Worm (Caenorhabditis elegans): ENCODE results near the gene dnc-2.

dnc-2 gene

DNA sequence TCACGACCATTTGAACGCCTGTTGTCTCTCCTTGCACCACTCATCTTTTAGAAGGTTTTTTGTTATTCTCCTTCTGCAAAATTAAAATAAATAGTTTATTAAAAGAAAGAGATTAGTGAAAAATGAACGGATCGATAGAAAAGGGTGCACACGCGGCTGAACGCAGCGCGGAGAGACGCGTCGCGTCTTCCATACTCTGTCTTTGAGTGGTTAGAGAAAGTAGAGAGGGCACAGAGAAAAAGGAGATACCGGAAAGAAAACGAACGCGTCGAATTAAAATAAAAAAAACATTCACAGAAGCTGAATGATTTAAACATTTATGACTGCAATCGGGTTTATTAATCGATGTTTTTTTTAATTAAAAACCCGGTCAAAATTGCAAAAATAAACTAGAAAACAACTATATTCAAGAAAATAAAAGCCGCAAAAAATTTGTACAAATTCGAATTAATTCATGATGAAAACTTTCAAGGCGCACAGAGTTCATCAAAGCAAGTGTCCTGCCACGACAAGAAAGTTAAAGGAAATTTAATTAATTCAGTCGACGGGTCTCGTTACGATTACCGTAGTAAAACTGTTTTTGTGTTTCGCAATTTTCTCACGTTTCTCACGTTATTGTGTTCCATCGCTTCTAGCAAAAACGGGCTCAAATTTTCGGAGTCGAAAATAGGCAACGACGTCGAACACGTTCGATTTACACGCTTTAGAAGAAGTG lies 32.8 kb upstream of the dnc-2 start, which contains the start of the genes nono-1 and nop-1:
nono-1 (minus strand) TSS at position 75 of the 715 bp plus-strand sequence.
nop-1 (plus strand) TSS at position 551 of the 715 bp plus-strand sequence.
- no peak for TF ChIP-seq med-1 (GFP tag; optimal IDR thresholded peaks at IDR 0.05; ENCODE audit: insufficient read depth)
- peak; percentile 64; the same call in 1 of the 2 replicates for TF ChIP-seq flt-1 (GFP tag; IDR thresholded peaks at IDR 0.05)

DNA sequence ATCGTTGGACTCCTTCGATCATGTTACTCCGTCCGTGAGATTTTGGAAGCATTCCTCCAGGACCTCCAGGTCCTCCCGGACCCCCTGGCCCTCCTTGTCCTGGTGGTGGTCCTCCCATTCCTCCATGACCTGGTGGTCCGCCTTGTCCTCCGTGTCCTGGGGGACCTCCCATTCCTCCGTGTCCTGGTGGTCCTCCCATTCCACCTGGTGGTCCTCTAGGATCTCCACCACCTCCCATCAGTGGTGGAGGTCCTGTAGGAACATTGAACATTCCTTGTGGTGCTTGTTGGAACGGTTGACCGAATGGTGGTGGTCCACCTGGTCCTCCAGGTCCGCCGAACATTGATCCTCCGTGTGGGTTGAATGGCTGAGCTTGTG lies 28.3 kb upstream of the dnc-2 start:
- TF ChIP-seq tab-1 (GFP tag; IDR thresholded peaks at IDR 0.05) = 0 out of 2 replicates have a peak, but pooled peaks have one; percentile 56
- TF ChIP-seq cog-1 (tag; optimal IDR thresholded peaks at IDR 0.05) = no peak
- no peak for TF ChIP-seq ztf-29 (GFP tag; IDR thresholded peaks at IDR 0.05)

- TF ChIP-seq ref-1 (GFP tag; conservative IDR thresholded peaks at IDR 0.05) = no peak
- TF ChIP-seq klf-2 (GFP tag; conservative IDR thresholded peaks at IDR 0.05) = no peak
- no peak for TF ChIP-seq med-1 (GFP tag; optimal IDR thresholded peaks at IDR 0.05; ENCODE audit: insufficient read depth)
- TF ChIP-seq ztf-29 (GFP tag; IDR thresholded peaks at IDR 0.05) = no peak
- TF ChIP-seq cog-1 (tag; optimal IDR thresholded peaks at IDR 0.05) = no peak
- no peak for TF ChIP-seq tab-1 (GFP tag; IDR thresholded peaks at IDR 0.05)
- TF ChIP-seq flt-1 (GFP tag; IDR thresholded peaks at IDR 0.05) = no peak
- TF ChIP-seq T22C8.4 (GFP tag; IDR thresholded peaks at IDR 0.05) = no peak
- TF ChIP-seq ztf-23 (GFP tag; IDR thresholded peaks at IDR 0.05) = no peak
Observed at ce11 chrIII:5953041-5953912, 27.7 kb upstream of the dnc-2 start.

DNA sequence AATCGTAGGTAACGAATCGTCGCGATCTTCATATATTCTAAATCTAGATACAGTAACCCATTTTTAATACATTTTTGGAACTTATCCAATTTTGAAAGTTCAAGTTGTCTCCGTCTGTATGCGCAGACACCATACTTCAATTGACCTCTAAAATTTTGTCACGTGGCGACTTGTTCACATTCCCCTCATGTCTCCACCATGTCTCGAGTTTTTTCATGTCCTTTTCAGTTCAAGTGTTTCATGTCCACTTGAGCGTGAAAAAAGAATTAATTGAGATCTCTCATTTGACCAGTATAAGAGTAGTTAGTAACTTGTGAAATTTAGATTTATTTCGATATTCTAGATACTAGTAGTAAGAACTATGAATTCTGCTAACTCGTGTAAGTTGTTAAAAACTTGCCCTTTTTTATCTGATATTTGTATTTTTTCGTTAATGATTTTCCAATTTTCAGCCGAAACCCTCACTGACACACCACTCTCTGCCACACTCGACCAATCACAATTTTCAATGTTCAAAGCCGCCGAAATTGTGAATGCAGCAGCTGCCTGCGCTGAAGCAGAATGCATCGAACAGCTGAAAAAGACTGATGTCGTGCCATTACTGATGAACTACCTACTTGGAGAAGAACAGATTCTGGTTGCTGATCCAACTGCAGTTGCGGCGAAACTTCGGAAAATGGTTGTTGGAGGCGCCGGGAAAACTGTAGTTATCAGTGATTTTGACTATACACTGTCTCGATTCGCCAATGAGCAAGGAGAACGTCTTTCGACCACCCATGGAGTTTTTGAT lies 26.2 kb upstream of the dnc-2 start:
- no peak for TF ChIP-seq ref-1 (GFP tag; conservative IDR thresholded peaks at IDR 0.05)
- no peak for TF ChIP-seq klf-2 (GFP tag; conservative IDR thresholded peaks at IDR 0.05)
- no peak for TF ChIP-seq cog-1 (tag; optimal IDR thresholded peaks at IDR 0.05)
- TF ChIP-seq ztf-29 (GFP tag; IDR thresholded peaks at IDR 0.05) = no peak

DNA sequence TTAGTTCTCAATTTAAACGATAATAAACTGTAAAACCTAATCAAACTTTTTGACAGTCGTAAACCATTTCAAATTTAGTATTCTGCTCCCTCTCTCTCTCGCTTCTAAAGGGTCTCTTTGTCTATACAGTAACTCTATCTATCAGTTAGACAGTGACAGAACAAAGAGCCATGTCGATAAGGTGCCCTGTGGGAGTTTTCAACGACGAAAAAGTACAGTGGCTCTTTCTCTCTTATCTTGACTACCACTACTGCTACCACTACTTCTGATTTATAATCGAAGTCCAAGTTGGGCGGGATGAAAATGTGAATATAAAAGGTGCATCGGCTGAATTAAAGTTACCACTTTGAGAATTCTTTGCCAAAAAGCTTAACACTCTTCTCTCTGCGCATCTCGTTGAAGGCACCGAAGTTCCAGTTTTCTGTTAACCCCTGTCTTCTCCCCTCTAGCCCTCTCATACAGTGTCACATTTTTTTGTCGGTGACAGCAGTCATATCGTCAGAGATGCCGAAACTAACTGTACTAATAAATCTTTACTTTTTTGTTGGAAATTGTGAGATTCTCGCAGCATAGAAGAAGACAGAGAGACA lies 25.3 kb upstream of the dnc-2 start:
- TF ChIP-seq med-1 (GFP tag; optimal IDR thresholded peaks at IDR 0.05; ENCODE audit: insufficient read depth) (no peak), ref-1 (GFP tag; conservative IDR thresholded peaks at IDR 0.05) (no peak), tab-1 (GFP tag; IDR thresholded peaks at IDR 0.05) (no peak), T22C8.4 (GFP tag; IDR thresholded peaks at IDR 0.05) (no peak), flt-1 (GFP tag; IDR thresholded peaks at IDR 0.05) (no peak), klf-2 (GFP tag; conservative IDR thresholded peaks at IDR 0.05) (no peak), ztf-29 (GFP tag; IDR thresholded peaks at IDR 0.05) (no peak), ztf-23 (GFP tag; IDR thresholded peaks at IDR 0.05) (no peak), cog-1 (tag; optimal IDR thresholded peaks at IDR 0.05) (no peak)

DNA sequence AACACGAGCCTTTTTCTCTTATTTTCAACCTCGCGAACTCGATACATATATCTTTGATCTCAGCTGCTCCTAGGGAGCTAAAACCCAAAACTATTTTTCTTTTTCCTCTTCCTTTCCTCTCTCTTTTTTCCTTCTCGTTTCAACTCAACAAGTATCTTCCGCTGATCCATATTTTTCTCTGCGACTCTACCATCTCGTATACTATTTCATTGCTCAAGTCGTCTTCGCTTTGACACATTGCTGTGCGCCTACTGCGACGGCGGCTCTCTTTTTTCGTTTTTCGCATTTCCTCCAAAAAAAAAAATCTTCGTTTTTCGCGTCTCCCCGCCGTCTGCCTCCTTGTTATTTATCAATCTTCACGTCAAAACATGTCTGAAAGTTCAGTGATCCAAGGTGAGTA lies 24.3 kb upstream of the dnc-2 start:
- no peak for TF ChIP-seq tab-1 (GFP tag; IDR thresholded peaks at IDR 0.05)

DNA sequence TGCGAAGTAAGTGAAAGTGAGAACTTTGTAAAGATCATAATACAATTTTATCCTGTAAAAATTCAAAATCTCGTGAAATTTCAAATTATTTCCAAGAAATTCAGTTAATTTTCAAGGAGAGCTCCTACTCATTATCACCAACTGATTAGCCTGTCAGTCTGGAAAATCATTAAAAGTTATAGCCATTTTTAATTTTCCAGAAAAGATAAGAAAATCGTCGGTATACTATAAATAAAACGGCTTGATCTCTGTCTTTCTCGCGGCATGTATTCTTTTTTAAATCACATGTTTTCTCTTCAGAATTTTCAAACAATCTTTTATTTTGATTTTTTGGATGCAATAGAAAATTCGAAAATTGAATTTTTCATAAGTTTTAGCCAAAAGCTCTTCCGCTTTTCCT lies 23.4 kb upstream of the dnc-2 start:
- TF ChIP-seq ztf-23 (GFP tag; IDR thresholded peaks at IDR 0.05) = no peak
- TF ChIP-seq med-1 (GFP tag; optimal IDR thresholded peaks at IDR 0.05; ENCODE audit: insufficient read depth) = no peak
- TF ChIP-seq cog-1 (tag; optimal IDR thresholded peaks at IDR 0.05) = no peak
- TF ChIP-seq T22C8.4 (GFP tag; IDR thresholded peaks at IDR 0.05) = no peak
- no peak for TF ChIP-seq klf-2 (GFP tag; conservative IDR thresholded peaks at IDR 0.05)
- no peak for TF ChIP-seq flt-1 (GFP tag; IDR thresholded peaks at IDR 0.05)
- no peak for TF ChIP-seq ztf-29 (GFP tag; IDR thresholded peaks at IDR 0.05)
- no peak for TF ChIP-seq tab-1 (GFP tag; IDR thresholded peaks at IDR 0.05)

DNA sequence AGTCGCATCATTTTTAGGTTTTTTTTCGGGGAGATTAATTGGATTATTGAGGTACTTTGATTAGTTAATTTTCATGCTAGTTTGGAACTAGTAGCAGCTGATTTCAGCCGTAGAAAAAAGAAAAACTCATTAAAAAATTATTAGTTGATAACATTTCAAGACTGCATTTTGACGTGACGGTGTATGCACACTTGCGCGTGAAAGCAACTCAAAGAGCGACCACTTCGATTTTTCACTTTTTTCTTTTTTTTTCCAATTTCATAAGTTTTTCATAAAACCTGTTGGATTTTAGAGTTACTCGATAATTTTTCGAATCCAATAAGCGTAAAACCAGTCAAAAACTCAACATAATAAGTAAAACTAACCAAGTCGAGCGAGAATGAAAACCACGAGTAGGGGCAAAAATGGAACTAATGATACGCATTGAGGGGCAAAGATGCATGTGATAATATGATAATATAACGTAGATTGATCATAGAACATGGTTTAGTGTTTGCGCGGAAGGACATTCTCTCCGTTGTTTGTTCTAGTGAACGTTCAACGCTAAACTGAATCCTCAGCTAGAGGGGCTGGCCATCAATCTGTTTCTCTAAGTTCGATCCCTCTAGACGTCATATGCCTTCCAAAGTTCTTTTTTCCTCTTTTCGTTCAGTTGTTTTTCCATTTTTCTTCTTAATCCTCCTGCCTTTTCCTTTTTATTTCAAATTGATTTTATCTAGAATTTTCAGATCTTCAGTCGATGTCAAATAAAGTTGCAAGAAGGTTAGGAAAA lies 22.8 kb upstream of the dnc-2 start, which contains the start of the genes F25B5.6 and F25B5.3:
F25B5.6 (minus strand) TSS at position 572 of the 772 bp plus-strand sequence.
F25B5.3 (plus strand) TSS at position 722 of the 772 bp plus-strand sequence.
- TF ChIP-seq med-1 (GFP tag; optimal IDR thresholded peaks at IDR 0.05; ENCODE audit: insufficient read depth) (no peak), tab-1 (GFP tag; IDR thresholded peaks at IDR 0.05) (no peak), ztf-23 (GFP tag; IDR thresholded peaks at IDR 0.05) (no peak), ztf-29 (GFP tag; IDR thresholded peaks at IDR 0.05) (no peak), ref-1 (GFP tag; conservative IDR thresholded peaks at IDR 0.05) (no peak), klf-2 (GFP tag; conservative IDR thresholded peaks at IDR 0.05) (no peak), T22C8.4 (GFP tag; IDR thresholded peaks at IDR 0.05) (no peak), flt-1 (GFP tag; IDR thresholded peaks at IDR 0.05) (no peak), cog-1 (tag; optimal IDR thresholded peaks at IDR 0.05) (no peak)

ce11 chrIII:5945865-5946264 lies 20.3 kb upstream of the dnc-2 start, which contains the start of gene F25B5.5:
TSS of gene F25B5.5 (minus strand) at chrIII:5946124.
- no peak for TF ChIP-seq med-1 (GFP tag; optimal IDR thresholded peaks at IDR 0.05; ENCODE audit: insufficient read depth)
- TF ChIP-seq ztf-23 (GFP tag; IDR thresholded peaks at IDR 0.05) = no peak
- no peak for TF ChIP-seq tab-1 (GFP tag; IDR thresholded peaks at IDR 0.05)

Data from whole organism, midembryonic.